Worm (Caenorhabditis elegans): Measurements from ENCODE around the gene ZC13.2.

The ZC13.2 gene

ce11 chrX:871020-871419 is 9.4 kb upstream of the ZC13.2 start, which contains the start of gene lgl-1 (continued):
- TF ChIP-seq snu-23 (GFP tag; optimal IDR thresholded peaks at IDR 0.05) (peak; percentile 45), nhr-19 (GFP tag; conservative IDR thresholded peaks at IDR 0.05) (0 out of 2 replicates have a peak, but pooled peaks have one; percentile 6), ama-1 (optimal IDR thresholded peaks at IDR 0.05) (no peak), nhr-11 (tag; optimal IDR thresholded peaks at IDR 0.05) (no peak), xbp-1 (tag; optimal IDR thresholded peaks at IDR 0.05) (no peak), ces-1 (GFP tag; optimal IDR thresholded peaks at IDR 0.05) (no peak), tbx-2 (tag; optimal IDR thresholded peaks at IDR 0.05) (no peak), aly-2 (tag; optimal IDR thresholded peaks at IDR 0.05) (no peak), C04F5.9 (tag; optimal IDR thresholded peaks at IDR 0.05) (no peak), zip-4 (GFP tag; optimal IDR thresholded peaks at IDR 0.05) (peak; percentile 29), rnt-1 (tag; optimal IDR thresholded peaks at IDR 0.05) (peak; percentile 5), unc-62 (GFP tag; optimal IDR thresholded peaks at IDR 0.05) (no peak), egl-13 (tag; optimal IDR thresholded peaks at IDR 0.05) (no peak), nhr-20 (tag; optimal IDR thresholded peaks at IDR 0.05) (peak; percentile 6), swsn-7 (tag; optimal IDR thresholded peaks at IDR 0.05) (peak; percentile 8), lin-14 (GFP tag; optimal IDR thresholded peaks at IDR 0.05) (peak; percentile 86), lin-13 (GFP tag; optimal IDR thresholded peaks at IDR 0.05) (no peak), alr-1 (tag; optimal IDR thresholded peaks at IDR 0.05; ENCODE audit: borderline replicate concordance) (no peak), unc-98 (GFP tag; IDR thresholded peaks at IDR 0.05) (no peak), hlh-17 (GFP tag; optimal IDR thresholded peaks at IDR 0.05; ENCODE audit: borderline replicate concordance) (no peak), efl-1 (optimal IDR thresholded peaks at IDR 0.05) (peak; percentile 16 to 45), efl-1 (GFP tag; optimal IDR thresholded peaks at IDR 0.05 in 1 of 2) (no peak), elt-3 (tag; optimal IDR thresholded peaks at IDR 0.05) (no peak), lir-3 (tag; optimal IDR thresholded peaks at IDR 0.05; ENCODE audit: poor library complexity) (no peak), nhr-47 (tag; optimal IDR thresholded peaks at IDR 0.05) (peak; percentile 27), ets-5 (GFP tag; IDR thresholded peaks at IDR 0.05) (no peak), mab-9 (GFP tag; IDR thresholded peaks at IDR 0.05) (no peak), unc-86 (tag; optimal IDR thresholded peaks at IDR 0.05) (no peak), nhr-28 (tag; optimal IDR thresholded peaks at IDR 0.05) (no peak), lsy-2 (tag; optimal IDR thresholded peaks at IDR 0.05) (peak in 1 of 2 experiments; percentile 11), ceh-63 (GFP tag; optimal IDR thresholded peaks at IDR 0.05) (no peak), sox-4 (tag; optimal IDR thresholded peaks at IDR 0.05) (no peak), fkh-4 (tag; optimal IDR thresholded peaks at IDR 0.05; ENCODE audit: borderline replicate concordance) (no peak), sptf-1 (tag; optimal IDR thresholded peaks at IDR 0.05) (no peak), ceh-82 (tag; optimal IDR thresholded peaks at IDR 0.05) (peak in 2 of 3 experiments; percentile 19 to 54), pag-3 (tag; optimal IDR thresholded peaks at IDR 0.05; ENCODE audit: borderline replicate concordance, insufficient read depth) (no peak), nhr-12 (tag; optimal IDR thresholded peaks at IDR 0.05) (no peak), mep-1 (tag; optimal IDR thresholded peaks at IDR 0.05) (peak; percentile 40)

ce11 chrX:871957-872715 is 8.3 kb upstream of the ZC13.2 start, which contains the start of gene F56F10.1:
F56F10.1 (plus strand) TSS chrX:872603.
- TF ChIP-seq elt-2 (tag; optimal IDR thresholded peaks at IDR 0.05) = peak; percentile 1
- no peak for TF ChIP-seq unc-62 (GFP tag; optimal IDR thresholded peaks at IDR 0.05)
- TF ChIP-seq dpl-1 (GFP tag; optimal IDR thresholded peaks at IDR 0.05) = no peak
- no peak for TF ChIP-seq ceh-82 (tag; optimal IDR thresholded peaks at IDR 0.05)
- no peak for TF ChIP-seq snu-23 (GFP tag; optimal IDR thresholded peaks at IDR 0.05)
- no peak for TF ChIP-seq nhr-90 (tag; optimal IDR thresholded peaks at IDR 0.05; ENCODE audit: poor library complexity)
- TF ChIP-seq xbp-1 (tag; optimal IDR thresholded peaks at IDR 0.05) = no peak
- TF ChIP-seq egl-13 (tag; optimal IDR thresholded peaks at IDR 0.05) = no peak
